Worm (Caenorhabditis elegans) whole organism, L4 larva: ENCODE results near the gene F11D11.21.
A peak's percentile ranks its signal among the peaks of the same experiment; 100 is the strongest.

Experiments
- F26F4.8 ChIP-seq: fragments of 200-800 bp; sonication (Bioruptor generic); conservative IDR thresholded peaks from 2 replicates; pipeline ENCODE4 v1.3.6; 2022; ENCODE audit warnings: missing genetic modification characterization, missing compliant biosample characterization
- F37D6.2 ChIP-seq: sonication (generic microtip); optimal IDR thresholded peaks from 2 replicates; lab custom pipeline; 2016; ENCODE audit warnings: mild to moderate bottlenecking, missing genetic modification characterization, missing compliant biosample characterization
- T26A8.4 ChIP-seq: fragments of 200-800 bp; sonication (Bioruptor generic); IDR thresholded peaks from 2 replicates; pipeline ENCODE4 v1.3.6; 2022; ENCODE audit warnings: missing genetic modification characterization, missing compliant biosample characterization
- ZK337.2 ChIP-seq: fragments of 200-800 bp; sonication (Bioruptor generic); IDR thresholded peaks from 2 replicates; pipeline ENCODE4 v1.3.6; 2022; ENCODE audit warnings: missing genetic modification reagents, missing genetic modification characterization, missing compliant biosample characterization
- aha-1 ChIP-seq: fragments of 150-350 bp; peaks from one replicate; lab custom pipeline; 2014; ENCODE audit warnings: missing biosample characterization, missing genetic modification characterization
- ama-1 ChIP-seq: fragments of 150-350 bp; optimal IDR thresholded peaks from 2 replicates; lab custom pipeline; 2014; ENCODE audit warnings: inconsistent platforms, mixed read lengths
- attf-4 ChIP-seq: sonication (generic microtip); optimal IDR thresholded peaks from 3 replicates; lab custom pipeline; 2017; ENCODE audit warnings: missing biosample characterization, missing genetic modification characterization
- ceh-20 ChIP-seq: fragments of 200-800 bp; sonication (Bioruptor generic); IDR thresholded peaks from 2 replicates; pipeline ENCODE4 v1.3.6; 2022; ENCODE audit warnings: missing genetic modification reagents, missing genetic modification characterization, missing compliant biosample characterization
- ceh-32 ChIP-seq: sonication (generic microtip); optimal IDR thresholded peaks from 2 replicates; lab custom pipeline; 2016; ENCODE audit warnings: mild to moderate bottlenecking, missing genetic modification characterization, missing compliant biosample characterization; ENCODE audit not compliant: poor library complexity
- ceh-44 ChIP-seq: fragments of 200-800 bp; sonication (Bioruptor generic); IDR thresholded peaks from 2 replicates; pipeline ENCODE4 v1.3.6; 2022; ENCODE audit warnings: missing genetic modification reagents, missing genetic modification characterization, missing compliant biosample characterization
- ces-1 ChIP-seq: fragments of 150-350 bp; sonication (generic microtip); optimal IDR thresholded peaks from 4 replicates; lab custom pipeline; 2014; ENCODE audit warnings: missing biosample characterization, missing genetic modification reagents, missing genetic modification characterization
- ctbp-1 ChIP-seq: fragments of 200-800 bp; sonication (Bioruptor generic); IDR thresholded peaks from 2 replicates; pipeline ENCODE4 v1.3.6; 2022; ENCODE audit warnings: missing genetic modification reagents, missing genetic modification characterization, missing compliant biosample characterization
- daf-12 ChIP-seq: fragments of 150-350 bp; optimal IDR thresholded peaks from 2 replicates; lab custom pipeline; 2014; ENCODE audit warnings: missing biosample characterization, missing genetic modification reagents, missing genetic modification characterization
- daf-16 ChIP-seq, 3 experiments: sonication (generic microtip); optimal IDR thresholded peaks; 2 replicates each; lab custom pipeline; 2016 to 2017; ENCODE audit warnings: missing genetic modification characterization in 3 of 3, missing genetic modification reagents in 3 of 3, mild to moderate bottlenecking in 2 of 3, missing compliant biosample characterization in 2 of 3, missing biosample characterization in 1 of 3, moderate library complexity in 1 of 3
- daf-8 ChIP-seq: fragments of 200-800 bp; sonication (Bioruptor generic); IDR thresholded peaks from 2 replicates; pipeline ENCODE4 v1.3.6; 2022; ENCODE audit warnings: missing genetic modification characterization, missing compliant biosample characterization
- duxl-1 ChIP-seq: sonication (generic microtip); optimal IDR thresholded peaks from 2 replicates; lab custom pipeline; 2016; ENCODE audit warnings: mild to moderate bottlenecking, missing genetic modification characterization, moderate library complexity, missing compliant biosample characterization; ENCODE audit not compliant: poor library complexity
- egl-27 ChIP-seq: sonication (generic microtip); optimal IDR thresholded peaks from 3 replicates; lab custom pipeline; 2017; ENCODE audit warnings: missing biosample characterization, missing genetic modification reagents, missing genetic modification characterization
- fkh-10 ChIP-seq: fragments of 150-350 bp; optimal IDR thresholded peaks from 2 replicates; lab custom pipeline; 2014; ENCODE audit warnings: missing biosample characterization, missing genetic modification reagents, missing genetic modification characterization
- fos-1 ChIP-seq: fragments of 150-350 bp; optimal IDR thresholded peaks from 2 replicates; lab custom pipeline; 2014; ENCODE audit warnings: missing biosample characterization, missing genetic modification characterization
- gei-8 ChIP-seq: fragments of 200-800 bp; sonication (Bioruptor generic); optimal IDR thresholded peaks from 2 replicates; lab custom pipeline; 2018; ENCODE audit warnings: mild to moderate bottlenecking, missing genetic modification characterization, missing compliant biosample characterization
- hif-1 ChIP-seq, 2 experiments: sonication (generic microtip); optimal IDR thresholded peaks; 2 replicates each; lab custom pipeline; 2016 to 2017; ENCODE audit warnings: missing compliant biosample characterization in 2 of 2, missing genetic modification characterization in 2 of 2, missing genetic modification reagents in 2 of 2, missing genotype in 2 of 2, mild to moderate bottlenecking in 1 of 2
- hlh-11 ChIP-seq: fragments of 200-800 bp; sonication (Bioruptor generic); optimal IDR thresholded peaks from 2 replicates; lab custom pipeline; 2018; ENCODE audit warnings: mild to moderate bottlenecking, missing genetic modification characterization, missing compliant biosample characterization
- hlh-30 ChIP-seq: sonication (generic microtip); optimal IDR thresholded peaks from 2 replicates; lab custom pipeline; 2017; ENCODE audit warnings: antibody characterized with exemption, mild to moderate bottlenecking, missing genetic modification characterization, missing compliant biosample characterization; ENCODE audit not compliant: insufficient read depth
- jun-1 ChIP-seq: fragments of 150-350 bp; optimal IDR thresholded peaks from 2 replicates; lab custom pipeline; 2014; ENCODE audit warnings: missing biosample characterization, missing genetic modification reagents, missing genetic modification characterization
- lim-7 ChIP-seq: fragments of 200-800 bp; sonication (Bioruptor generic); IDR thresholded peaks from 2 replicates; pipeline ENCODE4 v1.3.6; 2022; ENCODE audit warnings: missing genetic modification characterization, missing compliant biosample characterization
- lin-1 ChIP-seq: fragments of 200-800 bp; sonication (Bioruptor generic); IDR thresholded peaks from 2 replicates; pipeline ENCODE4 v1.3.6; 2022; ENCODE audit warnings: missing genetic modification reagents, missing genetic modification characterization, missing compliant biosample characterization
- lin-15B ChIP-seq: fragments of 150-350 bp; sonication (generic microtip); optimal IDR thresholded peaks from 3 replicates; lab custom pipeline; 2014; ENCODE audit warnings: missing biosample characterization, missing genetic modification characterization
- lin-29 ChIP-seq: fragments of 200-800 bp; sonication (Bioruptor generic); IDR thresholded peaks from 2 replicates; pipeline ENCODE4 v1.3.6; 2022; ENCODE audit warnings: missing genetic modification reagents, missing genetic modification characterization, missing compliant biosample characterization
- lin-39 ChIP-seq: fragments of 150-350 bp; optimal IDR thresholded peaks from 2 replicates; lab custom pipeline; 2014; ENCODE audit warnings: missing biosample characterization, missing genetic modification reagents, missing genetic modification characterization
- mdt-29 ChIP-seq: fragments of 200-800 bp; sonication (Bioruptor generic); IDR thresholded peaks from 2 replicates; pipeline ENCODE4 v1.3.6; 2022; ENCODE audit warnings: missing genetic modification reagents, missing genetic modification characterization, missing compliant biosample characterization
- mes-2 ChIP-seq: sonication (generic microtip); optimal IDR thresholded peaks from 2 replicates; lab custom pipeline; 2016; ENCODE audit warnings: missing genotype, mild to moderate bottlenecking, missing genetic modification characterization, missing compliant biosample characterization; ENCODE audit not compliant: poor library complexity, severe bottlenecking
- mxl-3 ChIP-seq: fragments of 200-800 bp; sonication (Bioruptor generic); optimal IDR thresholded peaks from 2 replicates; lab custom pipeline; 2018; ENCODE audit warnings: mild to moderate bottlenecking, missing genetic modification characterization, missing compliant biosample characterization
- nhr-10 ChIP-seq: fragments of 150-350 bp; optimal IDR thresholded peaks from 2 replicates; lab custom pipeline; 2014; ENCODE audit warnings: missing biosample characterization, missing genetic modification characterization
- nhr-11 ChIP-seq: fragments of 150-350 bp; optimal IDR thresholded peaks from 2 replicates; lab custom pipeline; 2014; ENCODE audit warnings: missing biosample characterization, missing genetic modification characterization
- nhr-111 ChIP-seq: fragments of 200-800 bp; sonication (Bioruptor generic); optimal IDR thresholded peaks from 2 replicates; lab custom pipeline; 2018; ENCODE audit warnings: mild to moderate bottlenecking, missing genetic modification characterization, missing compliant biosample characterization
- nhr-28 ChIP-seq: fragments of 150-350 bp; optimal IDR thresholded peaks from 2 replicates; lab custom pipeline; 2014; ENCODE audit warnings: missing biosample characterization, missing genetic modification characterization
- nhr-42 ChIP-seq: fragments of 200-800 bp; sonication (Bioruptor generic); IDR thresholded peaks from 2 replicates; pipeline ENCODE4 v1.3.6; 2022; ENCODE audit warnings: missing genetic modification characterization, missing compliant biosample characterization
- nhr-77 ChIP-seq: fragments of 150-350 bp; optimal IDR thresholded peaks from 2 replicates; lab custom pipeline; 2014; ENCODE audit warnings: missing biosample characterization, missing genetic modification characterization
- pqm-1 ChIP-seq: sonication (generic microtip); optimal IDR thresholded peaks from 2 replicates; lab custom pipeline; 2017; ENCODE audit warnings: missing biosample characterization, missing genetic modification characterization
- saeg-2 ChIP-seq: fragments of 200-800 bp; sonication (Bioruptor generic); IDR thresholded peaks from 2 replicates; pipeline ENCODE4 v1.3.6; 2022; ENCODE audit warnings: missing genetic modification reagents, missing genetic modification characterization, missing compliant biosample characterization
- set-16 ChIP-seq: fragments of 200-800 bp; sonication (Bioruptor generic); IDR thresholded peaks from 2 replicates; pipeline ENCODE4 v1.3.6; 2022; ENCODE audit warnings: missing genetic modification reagents, missing genetic modification characterization, missing compliant biosample characterization
- snpc-1.2 ChIP-seq: fragments of 200-800 bp; sonication (Bioruptor generic); IDR thresholded peaks from 2 replicates; pipeline ENCODE4 v1.3.6; 2022; ENCODE audit warnings: missing genetic modification reagents, missing genetic modification characterization, missing compliant biosample characterization
- snpc-4 ChIP-seq: fragments of 150-350 bp; optimal IDR thresholded peaks from 2 replicates; lab custom pipeline; 2014; ENCODE audit warnings: missing biosample characterization, missing genetic modification characterization
- spr-1 ChIP-seq: sonication (generic microtip); optimal IDR thresholded peaks from 2 replicates; lab custom pipeline; 2016; ENCODE audit warnings: mild to moderate bottlenecking, missing genetic modification characterization, missing compliant biosample characterization
- spr-3 ChIP-seq: fragments of 200-800 bp; sonication (Bioruptor generic); optimal IDR thresholded peaks from 2 replicates; lab custom pipeline; 2018; ENCODE audit warnings: mild to moderate bottlenecking, missing genetic modification characterization, missing compliant biosample characterization
- tra-1 ChIP-seq: fragments of 200-800 bp; sonication (Bioruptor generic); IDR thresholded peaks from 2 replicates; pipeline ENCODE4 v1.3.6; 2022; ENCODE audit warnings: missing genetic modification reagents, missing genetic modification characterization, missing compliant biosample characterization
- unc-39 ChIP-seq: sonication (generic microtip); optimal IDR thresholded peaks from 2 replicates; lab custom pipeline; 2017; ENCODE audit warnings: missing biosample characterization, missing genetic modification characterization
- unc-62 ChIP-seq, 3 experiments: fragments of 150-350 bp in 1 of 3; sonication (generic microtip); optimal IDR thresholded peaks in 2 of 3; peaks in 1 of 3; 1 replicate in 1 of 3; 2 replicates in 2 of 3; lab custom pipeline; 2014 to 2017; ENCODE audit warnings: missing biosample characterization in 3 of 3, missing genetic modification characterization in 3 of 3, missing genetic modification reagents in 3 of 3, missing genotype in 1 of 3
- zfp-2 ChIP-seq: sonication (generic microtip); optimal IDR thresholded peaks from 2 replicates; lab custom pipeline; 2016; ENCODE audit warnings: mild to moderate bottlenecking, missing genetic modification characterization, missing compliant biosample characterization
- zip-11 ChIP-seq: fragments of 200-800 bp; sonication (Bioruptor generic); IDR thresholded peaks from 2 replicates; pipeline ENCODE4 v1.3.6; 2022; ENCODE audit warnings: missing genetic modification characterization, missing compliant biosample characterization
- zip-2 ChIP-seq: fragments of 150-350 bp; optimal IDR thresholded peaks from 2 replicates; lab custom pipeline; 2014; ENCODE audit warnings: missing biosample characterization, missing genetic modification characterization
- ztf-11 ChIP-seq: fragments of 150-350 bp; optimal IDR thresholded peaks from 2 replicates; lab custom pipeline; 2014; ENCODE audit warnings: missing biosample characterization, missing genetic modification characterization

Gene F11D11.21

ce11 chrV:18710045-18710490 is 40.3 kb downstream of the F11D11.21 start:
- no peak for TF ChIP-seq mxl-3 (GFP tag; lab: Kevin White, UChicago)
- TF ChIP-seq lin-1 (GFP tag; lab: Robert Waterston, UW): no peak
- no peak for TF ChIP-seq daf-12 (tag; lab: Kevin White, UChicago)
- TF ChIP-seq snpc-4 (tag; lab: Kevin White, UChicago): no peak
- TF ChIP-seq nhr-77 (tag; lab: Kevin White, UChicago): no peak
- no peak for TF ChIP-seq spr-1 (tag; lab: Kevin White, UChicago)
- TF ChIP-seq zip-2 (tag; lab: Kevin White, UChicago): peak; percentile 32
- no peak for TF ChIP-seq nhr-111
- no peak for TF ChIP-seq gei-8 (GFP tag; lab: Kevin White, UChicago)
- no peak for TF ChIP-seq T26A8.4 (GFP tag; lab: Robert Waterston, UW)
- TF ChIP-seq ama-1: no peak
- no peak for TF ChIP-seq nhr-11 (tag; lab: Kevin White, UChicago)
- no peak for TF ChIP-seq daf-8 (GFP tag; lab: Robert Waterston, UW)
- peak; percentile 39 for TF ChIP-seq aha-1 (tag; lab: Kevin White, UChicago)
- no peak for TF ChIP-seq snpc-1.2 (GFP tag; lab: Robert Waterston, UW)
- 0 out of 2 replicates have a peak, but pooled peaks have one; percentile 12 for TF ChIP-seq lin-29
- no peak for TF ChIP-seq nhr-28 (tag; lab: Kevin White, UChicago)
- TF ChIP-seq ceh-44 (GFP tag; lab: Robert Waterston, UW): no peak
- TF ChIP-seq pqm-1: no peak
- TF ChIP-seq duxl-1 (tag; lab: Kevin White, UChicago): peak; percentile 77
- TF ChIP-seq nhr-10 (tag; lab: Kevin White, UChicago): no peak
- TF ChIP-seq F26F4.8 (GFP tag; lab: Robert Waterston, UW): no peak
- no peak for TF ChIP-seq ZK337.2 (GFP tag; lab: Robert Waterston, UW)
- TF ChIP-seq lin-15B: no peak
- TF ChIP-seq fkh-10 (GFP tag; lab: Kevin White, UChicago): no peak
- no peak for TF ChIP-seq attf-4 (tag; lab: Kevin White, UChicago)
- no peak for TF ChIP-seq mes-2 (tag; lab: Kevin White, UChicago)
- TF ChIP-seq unc-62 (GFP tag; optimal IDR thresholded peaks at IDR 0.05 in 1 of 2; lab: Kevin White, UChicago): peak in 1 of 2 experiments; percentile 20
- TF ChIP-seq unc-62 (tag; optimal IDR thresholded peaks at IDR 0.05; lab: Kevin White, UChicago): no peak
- TF ChIP-seq nhr-42 (GFP tag; lab: Robert Waterston, UW): no peak; the same call in 1 of the 2 replicates
- TF ChIP-seq daf-16 (GFP tag; optimal IDR thresholded peaks at IDR 0.05; lab: Kevin White, UChicago): peak in 1 of 2 experiments; percentile 13
- peak; percentile 11 for TF ChIP-seq daf-16 (tag; optimal IDR thresholded peaks at IDR 0.05; lab: Kevin White, UChicago)
- no peak for TF ChIP-seq ces-1
- TF ChIP-seq ceh-20 (GFP tag; lab: Robert Waterston, UW): no peak
- TF ChIP-seq lim-7: no peak
- no peak for TF ChIP-seq zfp-2 (tag; lab: Kevin White, UChicago)
- TF ChIP-seq jun-1 (tag; lab: Kevin White, UChicago): no peak
- TF ChIP-seq ceh-32 (tag; lab: Kevin White, UChicago): no peak
- no peak for TF ChIP-seq hif-1 (tag; optimal IDR thresholded peaks at IDR 0.05; lab: Kevin White, UChicago)
- TF ChIP-seq spr-3 (GFP tag; lab: Kevin White, UChicago): no peak
- TF ChIP-seq F37D6.2 (tag; lab: Kevin White, UChicago): peak; percentile 40
- TF ChIP-seq tra-1 (GFP tag; lab: Robert Waterston, UW): no peak
- no peak for TF ChIP-seq unc-39
- no peak for TF ChIP-seq egl-27
- TF ChIP-seq ctbp-1 (GFP tag; lab: Robert Waterston, UW): no peak
- no peak for TF ChIP-seq saeg-2 (GFP tag; lab: Robert Waterston, UW)
- TF ChIP-seq hlh-11 (tag; lab: Kevin White, UChicago): no peak
- no peak for TF ChIP-seq hlh-30 (tag; lab: Kevin White, UChicago)
- no peak for TF ChIP-seq set-16 (GFP tag; lab: Robert Waterston, UW)
- no peak for TF ChIP-seq fos-1 (tag; lab: Kevin White, UChicago)
- TF ChIP-seq zip-11 (GFP tag; lab: Robert Waterston, UW): no peak
- no peak for TF ChIP-seq lin-39 (tag; lab: Kevin White, UChicago)
- no peak for TF ChIP-seq mdt-29
- TF ChIP-seq ztf-11 (tag; lab: Kevin White, UChicago): no peak
